Fruit fly (Drosophila melanogaster): Measurements from ENCODE around the gene CG3699.

Gene CG3699

dm6 chrX:940580-941184 is 6.6 kb downstream of the CG3699 start, which contains the start of the genes CG3704 and mus81 (continued):
- TF ChIP-seq CG17186 (GFP tag; optimal IDR thresholded peaks at IDR 0.05): peak; percentile 96
- no peak for TF ChIP-seq Antp (GFP tag; optimal IDR thresholded peaks at IDR 0.05)
- peak; percentile 75 for TF ChIP-seq Dp (GFP tag; optimal IDR thresholded peaks at IDR 0.05)
- 0 out of 3 replicates have a peak, but pooled peaks have one; percentile 15 for TF ChIP-seq CG6791 (GFP tag; IDR thresholded peaks at IDR 0.05; ENCODE audit: partially characterized antibody)
- no peak for TF ChIP-seq CG42726 (GFP tag; IDR thresholded peaks at IDR 0.05; ENCODE audit: partially characterized antibody)
- peak; percentile 41; the same call in 1 of the 3 replicates for TF ChIP-seq CG16813 (GFP tag; IDR thresholded peaks at IDR 0.05; ENCODE audit: partially characterized antibody)
- TF ChIP-seq CG5245 (GFP tag; optimal IDR thresholded peaks at IDR 0.05): peak; percentile 95
- TF ChIP-seq Opbp (GFP tag; IDR thresholded peaks at IDR 0.05; ENCODE audit: partially characterized antibody): 0 out of 3 replicates have a peak, but pooled peaks have one; percentile 9
- 0 out of 3 replicates have a peak, but pooled peaks have one; percentile 40 for TF ChIP-seq CG34224 (GFP tag; IDR thresholded peaks at IDR 0.05; ENCODE audit: partially characterized antibody)
- 0 out of 2 replicates have a peak, but pooled peaks have one; percentile 18 for TF ChIP-seq Bgb (GFP tag; IDR thresholded peaks at IDR 0.05; ENCODE audit: partially characterized antibody)
- TF ChIP-seq Hr78 (GFP tag; optimal IDR thresholded peaks at IDR 0.05): no peak
- TF ChIP-seq Sry-δ (GFP tag; optimal IDR thresholded peaks at IDR 0.05): peak; percentile 86
- peak; percentile 79 for TF ChIP-seq gfzf (GFP tag; optimal IDR thresholded peaks at IDR 0.05)
- TF ChIP-seq CG10147 (GFP tag; optimal IDR thresholded peaks at IDR 0.05): peak; percentile 5
- 0 out of 2 replicates have a peak, but pooled peaks have one; percentile 7 for TF ChIP-seq CG3847 (GFP tag; IDR thresholded peaks at IDR 0.05)
- peak; percentile 52; the same call in 2 of the 3 replicates for TF ChIP-seq Doc3 (GFP tag; IDR thresholded peaks at IDR 0.05; ENCODE audit: partially characterized antibody)
- TF ChIP-seq CG10267 (tag; optimal IDR thresholded peaks at IDR 0.05): peak; percentile 17
- TF ChIP-seq CG13287 (GFP tag; IDR thresholded peaks at IDR 0.05; ENCODE audit: partially characterized antibody): peak; percentile 72
- TF ChIP-seq knrl (GFP tag; IDR thresholded peaks at IDR 0.05; ENCODE audit: partially characterized antibody): peak; percentile 56
- no peak for TF ChIP-seq dmrt99B (tag; optimal IDR thresholded peaks at IDR 0.05)
- TF ChIP-seq Spps (tag; optimal IDR thresholded peaks at IDR 0.05): no peak
- peak; percentile 47 for TF ChIP-seq Myb (GFP tag; optimal IDR thresholded peaks at IDR 0.05)
- TF ChIP-seq HmgZ (tag; optimal IDR thresholded peaks at IDR 0.05): peak; percentile 46
- no peak for TF ChIP-seq B-H1 (GFP tag; IDR thresholded peaks at IDR 0.05)
- peak; percentile 39 for TF ChIP-seq Lhr (GFP tag; optimal IDR thresholded peaks at IDR 0.05)
- TF ChIP-seq CG30403 (GFP tag; optimal IDR thresholded peaks at IDR 0.05): no peak
- peak; percentile 68 for TF ChIP-seq Scr (GFP tag; IDR thresholded peaks at IDR 0.05; ENCODE audit: partially characterized antibody)
- peak; percentile 44 for TF ChIP-seq YL-1 (GFP tag; optimal IDR thresholded peaks at IDR 0.05)
- peak; percentile 26 for TF ChIP-seq CTCF (GFP tag; optimal IDR thresholded peaks at IDR 0.05)
- TF ChIP-seq dm (GFP tag; optimal IDR thresholded peaks at IDR 0.05): peak; percentile 83
- TF ChIP-seq E2f2 (GFP tag; IDR thresholded peaks at IDR 0.05): peak; percentile 83
- peak; percentile 10 for TF ChIP-seq Ets65A (GFP tag)
- no peak for TF ChIP-seq CG7963 (GFP tag; IDR thresholded peaks at IDR 0.05; ENCODE audit: partially characterized antibody)
- no peak for TF ChIP-seq lbe (GFP tag; optimal IDR thresholded peaks at IDR 0.05)
- TF ChIP-seq phol (tag; optimal IDR thresholded peaks at IDR 0.05): peak; percentile 70
- peak; percentile 88 for TF ChIP-seq Sin3A (optimal IDR thresholded peaks at IDR 0.05)
- TF ChIP-seq crp (GFP tag; optimal IDR thresholded peaks at IDR 0.05): peak in 1 of 2 experiments; percentile 79
- peak; percentile 33 for TF ChIP-seq CoRest (tag; optimal IDR thresholded peaks at IDR 0.05)

dm6 chrX:935901-936207 is 11.4 kb downstream of the CG3699 start:
- TF ChIP-seq grau (tag; optimal IDR thresholded peaks at IDR 0.05) (no peak), CG18011 (GFP tag; optimal IDR thresholded peaks at IDR 0.05) (no peak), croc (GFP tag; conservative IDR thresholded peaks at IDR 0.05) (no peak), sug (tag; optimal IDR thresholded peaks at IDR 0.05) (no peak), Hr39 (optimal IDR thresholded peaks at IDR 0.05) (peak; percentile 91), Sin3A (optimal IDR thresholded peaks at IDR 0.05) (no peak)

Measured in whole organism, embryonic.